Fruit fly (Drosophila melanogaster): ENCODE data around the gene Arl1.

The Arl1 gene

DNA sequence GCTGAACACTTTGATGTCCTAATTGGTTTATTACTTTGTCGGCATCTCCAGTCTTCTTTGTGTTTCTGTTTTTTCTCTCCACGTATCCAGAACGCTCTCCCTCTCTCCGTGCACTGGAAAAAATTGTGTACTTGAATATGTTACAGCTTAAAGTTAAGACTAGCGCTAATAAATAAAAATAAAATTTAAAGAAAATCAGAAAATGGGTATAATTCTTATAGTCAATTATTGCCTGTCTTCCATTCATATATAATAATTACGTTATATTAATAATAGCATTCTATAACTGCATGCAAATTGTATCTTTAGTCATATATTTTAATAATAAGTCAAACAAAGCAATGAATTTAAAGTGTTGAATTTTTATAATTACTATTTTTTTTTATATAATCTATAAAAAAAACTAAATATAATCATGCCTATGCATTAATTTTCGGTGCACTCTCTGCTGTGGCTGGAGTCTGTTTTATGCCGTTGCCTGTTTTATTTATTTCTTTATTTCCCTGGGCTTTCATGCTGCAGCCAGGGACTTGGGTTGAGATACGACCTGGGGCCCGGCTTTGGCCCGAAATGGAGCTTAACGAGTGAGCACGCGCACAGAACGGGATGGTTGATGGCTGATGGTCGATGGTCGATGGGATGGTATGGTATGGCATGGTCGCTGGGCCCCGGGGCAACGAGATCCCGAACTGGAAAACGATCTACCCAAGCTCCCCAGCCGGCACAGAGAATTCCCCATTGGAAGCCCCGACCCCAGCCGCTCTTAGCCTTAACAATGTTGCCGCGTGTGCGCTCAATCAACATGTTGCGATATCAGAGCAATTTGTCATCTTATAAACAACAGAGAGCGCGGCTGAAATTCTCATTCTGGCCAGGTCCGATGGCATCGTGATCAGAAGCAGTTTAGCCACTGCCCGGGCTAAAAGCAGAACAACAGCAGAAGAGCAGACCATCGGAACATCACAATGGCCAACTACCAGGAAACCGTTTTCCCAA lies 33.1 kb downstream of the Arl1 start (continued):
- TF ChIP-seq Hr39 (GFP tag; optimal IDR thresholded peaks at IDR 0.05) (no peak), CG10631 (GFP tag; optimal IDR thresholded peaks at IDR 0.05) (peak; percentile 56)

DNA sequence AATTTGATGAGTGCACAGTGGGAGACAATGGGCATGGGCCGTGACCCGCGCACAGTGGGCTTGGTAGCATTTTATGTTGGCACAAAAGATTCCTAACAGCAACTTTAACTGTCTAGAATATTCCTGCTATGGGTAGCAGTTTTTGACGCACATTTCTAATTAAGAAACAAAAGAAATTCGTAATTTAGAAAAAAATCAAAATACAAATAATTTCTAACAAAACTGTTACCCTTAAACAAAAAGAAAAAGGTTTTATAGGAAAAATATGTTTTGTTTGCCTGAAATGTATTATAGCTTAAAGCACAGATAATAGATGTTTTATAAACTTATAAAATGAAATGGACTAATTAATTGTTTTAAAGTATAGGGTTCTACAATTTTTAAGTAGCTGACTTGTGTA lies 34.0 kb downstream of the Arl1 start:
- no peak for TF ChIP-seq achi (GFP tag; optimal IDR thresholded peaks at IDR 0.05)
- TF ChIP-seq Ets96B (tag; optimal IDR thresholded peaks at IDR 0.05) = peak; percentile 20
- no peak for TF ChIP-seq Hr39 (GFP tag; optimal IDR thresholded peaks at IDR 0.05)
- peak; percentile 78 for TF ChIP-seq Eip78C (GFP tag)
- no peak for TF ChIP-seq CG3919 (GFP tag; optimal IDR thresholded peaks at IDR 0.05)
- TF ChIP-seq net (GFP tag; optimal IDR thresholded peaks at IDR 0.05) = no peak
- TF ChIP-seq CG9139 (GFP tag; optimal IDR thresholded peaks at IDR 0.05) = no peak
- no peak for TF ChIP-seq Eip93F (GFP tag; optimal IDR thresholded peaks at IDR 0.05)
- TF ChIP-seq CG10669 (GFP tag; optimal IDR thresholded peaks at IDR 0.05) = peak; percentile 8
- no peak for TF ChIP-seq dsx (GFP tag; optimal IDR thresholded peaks at IDR 0.05; ENCODE audit: poor library complexity, severe bottlenecking)
- peak; percentile 25 for TF ChIP-seq esn (GFP tag; optimal IDR thresholded peaks at IDR 0.05)
- TF ChIP-seq CG11294 (GFP tag; IDR thresholded peaks at IDR 0.05) = no peak
- TF ChIP-seq OdsH (GFP tag; optimal IDR thresholded peaks at IDR 0.05) = peak; percentile 2
- TF ChIP-seq Sox15 (GFP tag; optimal IDR thresholded peaks at IDR 0.05) = no peak
- TF ChIP-seq CG11762 (GFP tag; optimal IDR thresholded peaks at IDR 0.05; ENCODE audit: insufficient read depth) = no peak
- peak; percentile 27 for TF ChIP-seq Met (GFP tag; optimal IDR thresholded peaks at IDR 0.05)
- peak; percentile 22 for TF ChIP-seq acj6 (GFP tag; optimal IDR thresholded peaks at IDR 0.05)
- TF ChIP-seq Sox102F (GFP tag; optimal IDR thresholded peaks at IDR 0.05) = no peak
- TF ChIP-seq salr (GFP tag; optimal IDR thresholded peaks at IDR 0.05) = peak in 1 of 2 experiments; percentile 1
- peak; percentile 6 for TF ChIP-seq cyc (GFP tag; optimal IDR thresholded peaks at IDR 0.05)
- no peak for TF ChIP-seq fd59A (GFP tag; optimal IDR thresholded peaks at IDR 0.05)
- TF ChIP-seq CG32006 (GFP tag; optimal IDR thresholded peaks at IDR 0.05) = peak; percentile 10
- peak; percentile 23 for TF ChIP-seq Smox (GFP tag; optimal IDR thresholded peaks at IDR 0.05)
- peak; percentile 56 for TF ChIP-seq topi (GFP tag; optimal IDR thresholded peaks at IDR 0.05)

- no peak for TF ChIP-seq CG10669 (GFP tag; optimal IDR thresholded peaks at IDR 0.05)
- TF ChIP-seq lz (GFP tag; optimal IDR thresholded peaks at IDR 0.05) = no peak
- TF ChIP-seq spab (GFP tag; optimal IDR thresholded peaks at IDR 0.05) = no peak
- TF ChIP-seq Blimp-1 (GFP tag; optimal IDR thresholded peaks at IDR 0.05) = no peak
- no peak for TF ChIP-seq fd59A (GFP tag; optimal IDR thresholded peaks at IDR 0.05)
- no peak for TF ChIP-seq Sox14 (GFP tag; optimal IDR thresholded peaks at IDR 0.05)
- no peak for TF ChIP-seq net (GFP tag; optimal IDR thresholded peaks at IDR 0.05)
- no peak for TF ChIP-seq CG6854 (GFP tag; optimal IDR thresholded peaks at IDR 0.05)
- TF ChIP-seq fd85E (GFP tag; optimal IDR thresholded peaks at IDR 0.05) = no peak
- no peak for TF ChIP-seq CG10631 (GFP tag; optimal IDR thresholded peaks at IDR 0.05)
- TF ChIP-seq CG11902 (GFP tag; optimal IDR thresholded peaks at IDR 0.05) = no peak
- TF ChIP-seq Hr39 (GFP tag; optimal IDR thresholded peaks at IDR 0.05) = no peak
- TF ChIP-seq CG8319 (GFP tag; optimal IDR thresholded peaks at IDR 0.05) = no peak
- no peak for TF ChIP-seq ss (GFP tag; optimal IDR thresholded peaks at IDR 0.05)
Observed at dm6 chr3L:16017528-16018250, 34.8 kb downstream of the Arl1 start.

All from whole organism, prepupa.